Fruit fly (Drosophila melanogaster): Measurements from ENCODE around the gene AstC-R2.
"Not testable (repeated sequence)": the region's sequence is repeated elsewhere in the genome, so short reads cannot be mapped to it uniquely, and the experiment has no call there.

The AstC-R2 gene

DNA sequence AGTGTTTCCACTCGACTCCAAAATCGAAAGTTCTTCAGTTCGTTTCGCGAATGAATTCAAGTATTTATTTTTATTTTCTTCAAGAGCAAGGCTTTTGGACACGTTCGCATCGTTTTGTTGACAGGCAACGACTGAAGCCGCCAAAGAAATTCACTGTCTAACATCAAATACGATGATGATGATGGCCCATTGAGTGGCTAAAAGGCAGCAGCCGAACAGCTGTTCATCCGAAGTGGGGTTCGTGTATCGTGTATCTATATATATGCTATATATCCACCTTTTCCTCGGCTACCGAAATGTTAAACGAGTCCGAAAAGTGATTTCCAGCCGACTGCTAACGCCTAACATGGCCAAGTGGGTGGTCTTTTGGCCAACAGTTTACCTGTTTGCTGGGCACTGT is at the start of gene AstC-R2:
TSS of gene AstC-R2 (minus strand) at position 133 of the 400 bp plus-strand sequence.
- TF ChIP-seq ttk (optimal IDR thresholded peaks at IDR 0.05) (no peak), psq (optimal IDR thresholded peaks at IDR 0.05) (no peak), h (optimal IDR thresholded peaks at IDR 0.05) (no peak), Myc (optimal IDR thresholded peaks at IDR 0.05) (no peak), Sin3A (optimal IDR thresholded peaks at IDR 0.05) (no peak), insv (optimal IDR thresholded peaks at IDR 0.05) (no peak)

DNA sequence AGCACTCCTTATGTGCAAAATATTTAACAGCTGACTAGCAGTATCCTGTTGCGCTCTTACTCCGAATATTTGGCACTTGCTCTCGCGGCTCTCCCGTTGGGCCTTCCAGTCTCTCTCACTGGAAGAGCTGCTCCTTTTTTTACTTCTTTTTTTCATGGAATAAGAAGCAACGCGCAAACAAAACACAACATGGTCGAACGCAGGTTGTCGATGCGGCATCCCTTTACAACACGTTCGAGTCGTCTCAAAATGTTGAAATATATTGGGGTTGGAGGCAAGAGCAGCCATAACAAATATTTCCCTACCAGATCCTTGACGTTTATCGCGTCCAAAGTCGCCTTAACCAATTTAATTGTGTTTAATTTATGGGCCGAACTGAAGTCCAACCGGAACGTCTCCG is 37.5 kb upstream of the AstC-R2 start:
- TF ChIP-seq Sin3A (optimal IDR thresholded peaks at IDR 0.05) (no peak), psq (optimal IDR thresholded peaks at IDR 0.05) (no peak), insv (optimal IDR thresholded peaks at IDR 0.05) (no peak)

DNA sequence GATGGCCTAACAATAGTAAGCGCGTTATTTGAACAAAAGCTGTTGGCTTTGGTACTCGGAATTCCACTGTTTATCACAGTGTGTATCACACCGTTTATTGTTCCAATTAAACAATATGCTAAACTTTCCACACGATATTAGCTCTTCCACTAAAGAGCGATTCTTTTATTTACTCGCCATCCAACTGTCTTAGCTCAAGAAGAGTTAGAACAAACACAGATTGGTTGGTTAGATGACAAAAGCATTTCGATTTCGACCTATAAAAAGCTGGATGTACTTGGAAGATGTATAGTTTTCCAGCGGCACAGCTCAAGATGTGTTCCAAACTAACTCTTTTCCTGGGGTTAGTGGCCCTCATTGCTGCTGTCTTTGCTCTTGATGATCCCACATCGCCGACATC is 24.3 kb upstream of the AstC-R2 start, which contains the start of gene CG32198:
TSS of gene CG32198 (plus strand) at position 301 of the 400 bp plus-strand sequence.
- TF ChIP-seq Sin3A (optimal IDR thresholded peaks at IDR 0.05): no peak
- no peak for TF ChIP-seq psq (optimal IDR thresholded peaks at IDR 0.05)
- TF ChIP-seq Myc (optimal IDR thresholded peaks at IDR 0.05): no peak
- no peak for TF ChIP-seq insv (optimal IDR thresholded peaks at IDR 0.05)
- no peak for TF ChIP-seq h (optimal IDR thresholded peaks at IDR 0.05)
- no peak for TF ChIP-seq ttk (optimal IDR thresholded peaks at IDR 0.05)

DNA sequence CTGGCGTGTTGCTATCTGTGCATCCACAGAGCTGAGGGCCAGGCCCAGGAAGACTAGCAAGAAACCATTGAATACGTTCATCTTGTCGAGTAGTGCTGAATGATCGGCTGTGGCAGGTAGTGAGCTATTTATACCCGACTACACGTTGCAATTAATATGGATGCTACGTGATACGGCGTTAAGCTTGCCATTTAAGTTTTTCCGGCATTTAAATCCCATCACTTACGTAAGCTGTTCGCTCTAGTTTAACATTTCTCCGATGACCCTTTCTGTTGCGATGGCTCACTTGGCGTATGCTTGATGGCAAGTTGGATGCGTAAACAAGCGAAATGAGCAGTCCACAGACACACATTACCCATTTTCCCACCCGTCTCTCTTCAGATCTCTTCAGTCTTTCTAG is 30.1 kb downstream of the AstC-R2 start, which contains the start of gene Met75Ca:
TSS of gene Met75Ca (minus strand) at position 101 of the 400 bp plus-strand sequence.
- not testable (repeated sequence) for TF ChIP-seq ttk, h, Myc (optimal IDR thresholded peaks at IDR 0.05)

DNA sequence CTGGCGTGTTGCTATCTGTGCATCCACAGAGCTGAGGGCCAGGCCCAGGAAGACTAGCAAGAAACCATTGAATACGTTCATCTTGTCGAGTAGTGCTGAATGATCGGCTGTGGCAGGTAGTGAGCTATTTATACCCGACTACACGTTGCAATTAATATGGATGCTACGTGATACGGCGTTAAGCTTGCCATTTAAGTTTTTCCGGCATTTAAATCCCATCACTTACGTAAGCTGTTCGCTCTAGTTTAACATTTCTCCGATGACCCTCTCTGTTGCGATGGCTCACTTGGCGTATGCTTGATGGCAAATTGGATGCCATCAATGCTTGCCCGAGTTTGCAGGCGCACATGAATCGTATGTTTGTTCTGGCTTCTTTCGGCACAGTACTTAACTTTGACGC is 32.8 kb downstream of the AstC-R2 start, which contains the start of gene Met75Cb:
TSS of gene Met75Cb (minus strand) at position 101 of the 400 bp plus-strand sequence.
- TF ChIP-seq Sin3A, psq, h (optimal IDR thresholded peaks at IDR 0.05): not testable (repeated sequence)

DNA sequence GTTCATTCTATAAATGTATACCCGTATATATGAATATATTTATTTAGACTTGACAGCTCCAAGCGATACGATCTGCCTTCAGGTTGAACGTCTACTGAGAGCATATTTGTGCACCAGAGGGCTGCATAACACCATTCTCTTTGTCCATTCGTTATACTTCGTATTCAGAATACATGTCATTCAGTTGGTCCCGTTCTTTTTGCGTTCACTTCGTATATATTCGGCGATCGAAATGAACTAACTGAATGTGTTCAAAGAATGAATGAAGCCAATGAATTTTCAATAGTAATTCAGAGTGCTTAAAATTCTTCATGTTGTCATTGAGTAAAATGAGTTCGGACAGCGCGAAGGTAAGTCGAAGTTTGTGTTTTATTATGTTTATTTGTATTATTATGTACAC is 39.3 kb downstream of the AstC-R2 start, which contains the start of gene CG4306:
TSS of gene CG4306 (minus strand) at position 101 of the 400 bp plus-strand sequence.
- TF ChIP-seq Myc (optimal IDR thresholded peaks at IDR 0.05) (no peak), ttk (optimal IDR thresholded peaks at IDR 0.05) (no peak), insv (optimal IDR thresholded peaks at IDR 0.05) (no peak), Sin3A (optimal IDR thresholded peaks at IDR 0.05) (no peak), psq (optimal IDR thresholded peaks at IDR 0.05) (no peak), h (optimal IDR thresholded peaks at IDR 0.05) (no peak)

DNA sequence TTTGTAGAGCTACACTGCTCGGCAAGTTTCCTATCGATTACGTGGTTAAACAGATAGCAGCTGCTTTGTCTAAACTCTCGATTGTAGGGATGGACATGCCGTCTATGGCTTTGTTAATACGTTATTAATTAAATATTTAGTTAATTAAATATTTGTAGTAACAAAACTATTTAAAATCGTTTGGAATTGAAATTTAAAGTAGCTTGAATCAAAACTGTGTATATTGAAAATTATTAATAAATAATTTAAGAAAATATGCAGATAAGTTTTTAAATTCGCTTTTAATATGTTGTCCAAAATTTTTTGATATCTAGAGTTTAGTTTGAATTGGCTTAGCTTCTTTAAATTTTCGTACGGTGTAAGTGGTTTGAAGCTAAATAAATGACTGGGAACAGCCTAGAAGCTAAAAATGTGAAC is 41.4 kb downstream of the AstC-R2 start, which contains the start of gene CG32196:
TSS of gene CG32196 (minus strand) at position 38 of the 417 bp plus-strand sequence.
- TF ChIP-seq Sin3A (optimal IDR thresholded peaks at IDR 0.05) (no peak), insv (optimal IDR thresholded peaks at IDR 0.05) (no peak)

DNA sequence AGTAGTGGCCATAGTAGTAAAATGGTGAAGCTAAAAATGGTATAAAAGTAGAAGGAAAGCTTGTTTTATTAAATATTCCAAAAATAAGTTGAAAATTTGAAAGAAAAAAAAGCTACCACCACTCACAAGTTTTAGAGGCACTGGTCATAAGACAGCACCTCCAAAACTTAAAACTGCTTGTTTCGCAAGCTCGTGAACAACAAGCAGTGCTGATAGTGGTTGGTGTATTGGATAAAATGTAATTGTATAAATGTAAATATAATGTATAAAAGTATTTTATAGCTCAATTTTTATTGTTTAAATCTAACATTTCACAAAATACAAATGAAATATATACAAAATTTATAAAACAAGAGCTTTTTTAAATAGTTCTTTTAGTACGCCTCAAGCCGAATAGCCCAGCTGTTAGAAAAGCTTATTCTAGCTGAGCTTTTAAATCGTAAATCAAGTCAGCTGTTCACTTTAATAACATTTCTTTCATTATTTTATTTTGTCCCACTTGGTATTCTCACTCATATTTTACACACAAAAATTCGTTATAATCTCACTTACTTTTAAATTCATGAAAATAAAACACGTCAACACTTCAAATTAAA is 41.9 kb downstream of the AstC-R2 start:
- TF ChIP-seq insv (optimal IDR thresholded peaks at IDR 0.05) (no peak), psq (optimal IDR thresholded peaks at IDR 0.05) (no peak), Myc (optimal IDR thresholded peaks at IDR 0.05) (no peak), ttk (optimal IDR thresholded peaks at IDR 0.05) (no peak), h (optimal IDR thresholded peaks at IDR 0.05) (no peak), Sin3A (optimal IDR thresholded peaks at IDR 0.05) (no peak)

DNA sequence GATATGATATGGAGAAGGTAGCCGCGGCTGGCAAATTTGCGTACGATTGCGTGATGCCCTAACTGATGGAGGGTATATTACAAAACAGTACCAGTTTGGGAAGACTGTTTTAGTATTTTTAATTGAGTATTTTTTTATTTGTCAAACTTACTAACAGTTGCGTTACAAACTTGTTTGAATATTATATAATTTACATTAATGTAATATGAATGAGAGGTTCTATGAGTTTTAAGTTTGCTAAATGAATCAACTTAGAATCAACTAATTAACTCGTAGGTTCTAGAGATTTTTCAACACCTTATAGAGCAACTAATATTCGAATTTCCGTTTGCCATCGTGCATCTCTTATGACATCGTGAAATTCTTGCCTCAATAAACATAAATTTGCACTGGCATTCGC is 52.7 kb downstream of the AstC-R2 start:
- no peak for TF ChIP-seq insv (optimal IDR thresholded peaks at IDR 0.05)
- TF ChIP-seq Sin3A (optimal IDR thresholded peaks at IDR 0.05): no peak
- TF ChIP-seq psq (optimal IDR thresholded peaks at IDR 0.05): no peak
- no peak for TF ChIP-seq h (optimal IDR thresholded peaks at IDR 0.05)
- TF ChIP-seq ttk (optimal IDR thresholded peaks at IDR 0.05): no peak
- no peak for TF ChIP-seq Myc (optimal IDR thresholded peaks at IDR 0.05)

DNA sequence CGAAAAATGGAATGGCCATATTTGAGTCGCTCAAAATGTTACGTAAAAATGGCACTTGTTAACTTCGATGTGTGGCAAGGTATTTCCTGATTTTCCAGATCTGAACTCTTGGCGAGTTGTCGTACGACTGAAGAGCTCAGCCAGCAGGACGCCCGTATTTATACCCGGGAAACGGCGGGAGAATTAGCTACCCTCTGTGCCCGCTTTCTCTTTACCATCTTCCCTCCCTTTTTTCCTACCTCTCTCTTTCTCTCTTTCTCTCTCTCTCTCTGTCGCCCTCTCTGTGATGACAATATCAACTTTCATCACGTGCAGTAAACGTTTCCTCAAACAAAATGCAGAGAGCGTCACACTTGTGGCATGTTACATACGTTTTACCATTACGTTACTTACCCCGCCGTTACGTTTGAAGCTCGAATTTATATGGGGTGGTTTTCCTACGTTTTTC is 62.5 kb downstream of the AstC-R2 start, which contains the start of gene skl:
TSS of gene skl (minus strand) at position 134 of the 448 bp plus-strand sequence.
- TF ChIP-seq h (optimal IDR thresholded peaks at IDR 0.05) (no peak), Sin3A (optimal IDR thresholded peaks at IDR 0.05) (no peak), Myc (optimal IDR thresholded peaks at IDR 0.05) (no peak), insv (optimal IDR thresholded peaks at IDR 0.05) (no peak), ttk (optimal IDR thresholded peaks at IDR 0.05) (no peak), psq (optimal IDR thresholded peaks at IDR 0.05) (no peak)

All from Kc167 (cell line).